Worm (Caenorhabditis elegans) whole organism, L2 larva: ENCODE results near the gene dyf-7.

ENCODE experiments used
- alr-1 ChIP-seq: fragments of 150-350 bp; optimal IDR thresholded peaks from 2 replicates; lab custom pipeline; 2014; ENCODE audit warnings: missing biosample characterization, missing genetic modification characterization
- nhr-23 ChIP-seq: fragments of 150-350 bp; optimal IDR thresholded peaks from 2 replicates; lab custom pipeline; 2014; ENCODE audit warnings: missing biosample characterization, missing genetic modification reagents, missing genetic modification characterization
- skn-1 ChIP-seq: sonication (generic microtip); optimal IDR thresholded peaks from 2 replicates; lab custom pipeline; 2017; ENCODE audit warnings: missing biosample characterization, missing genetic modification characterization
- ztf-4 ChIP-seq: fragments of 150-350 bp; optimal IDR thresholded peaks from 2 replicates; lab custom pipeline; 2014; ENCODE audit warnings: missing biosample characterization, missing genetic modification characterization

ce11 chrX:9676009-9676408 is 22.4 kb upstream of the dyf-7 start:
- TF ChIP-seq nhr-23 = no peak
- no peak for TF ChIP-seq skn-1 (tag; lab: Kevin White, UChicago)
- TF ChIP-seq ztf-4 (tag; lab: Kevin White, UChicago) = no peak
- no peak for TF ChIP-seq alr-1 (tag; lab: Kevin White, UChicago)
